Fruit fly (Drosophila melanogaster) whole organism, embryonic: Measurements from ENCODE around the gene CHES-1-like.

Source experiments
- Antp ChIP-seq: fragments of 200-800 bp; sonication (Bioruptor generic); optimal IDR thresholded peaks from 3 replicates; lab custom pipeline; 2016; ENCODE audit warnings: missing biosample characterization, missing genetic modification characterization
- CG12236 ChIP-seq: fragments of 200-800 bp; sonication (Bioruptor generic); optimal IDR thresholded peaks from 2 replicates; lab custom pipeline; 2016; ENCODE audit warnings: missing biosample characterization, missing genetic modification characterization
- CG14965 ChIP-seq: fragments of 200-800 bp; sonication (Bioruptor generic); optimal IDR thresholded peaks from 2 replicates; lab custom pipeline; 2016; ENCODE audit warnings: missing biosample characterization, missing genetic modification characterization, borderline replicate concordance
- CG15479 ChIP-seq: fragments of 200-800 bp; sonication (Bioruptor generic); optimal IDR thresholded peaks from 3 replicates; lab custom pipeline; 2019; ENCODE audit warnings: missing biosample characterization, mild to moderate bottlenecking, missing genetic modification characterization, moderate library complexity
- CG8478 ChIP-seq: fragments of >200 bp; optimal IDR thresholded peaks from 2 replicates; lab custom pipeline; 2018
- Dll ChIP-seq: fragments of 200-800 bp; sonication (Bioruptor generic); IDR thresholded peaks from 4 replicates; pipeline ENCODE4 v1.3.6; 2022; ENCODE audit warnings: missing biosample characterization, missing genetic modification characterization; ENCODE audit not compliant: partially characterized antibody
- HLH3B ChIP-seq: fragments of 200-800 bp; sonication (Bioruptor generic); IDR thresholded peaks from 2 replicates; pipeline ENCODE4 v1.3.6; 2022; ENCODE audit warnings: missing biosample characterization, missing genetic modification characterization
- Hr39 ChIP-seq: fragments of >200 bp; optimal IDR thresholded peaks from 2 replicates; lab custom pipeline; 2017
- Lpt ChIP-seq: fragments of >200 bp; optimal IDR thresholded peaks from 2 replicates; lab custom pipeline; 2018; ENCODE audit warnings: missing biosample characterization, missing genetic modification characterization
- NfI ChIP-seq: fragments of 200-800 bp; sonication (Bioruptor generic); optimal IDR thresholded peaks from 3 replicates; lab custom pipeline; 2018; ENCODE audit warnings: missing biosample characterization, mild to moderate bottlenecking, missing genetic modification characterization, moderate library complexity
- Sox102F ChIP-seq: fragments of 200-800 bp; sonication (Bioruptor generic); optimal IDR thresholded peaks from 2 replicates; lab custom pipeline; 2018; ENCODE audit warnings: missing biosample characterization, mild to moderate bottlenecking, missing genetic modification characterization, moderate library complexity

- TF ChIP-seq Lpt: no peak
- peak; percentile 86 for TF ChIP-seq NfI (GFP tag; lab: Kevin White, UChicago)
- peak; percentile 59 for TF ChIP-seq CG14965 (GFP tag; lab: Kevin White, UChicago)
- no peak for TF ChIP-seq Hr39 (lab: Kevin White, UChicago)
- no peak for TF ChIP-seq CG8478 (lab: Kevin White, UChicago)
- peak; percentile 93 for TF ChIP-seq Sox102F (GFP tag; lab: Kevin White, UChicago)
- TF ChIP-seq CG15479 (GFP tag; lab: Kevin White, UChicago): no peak
- peak; percentile 90 for TF ChIP-seq Antp
- TF ChIP-seq CG12236 (GFP tag; lab: Kevin White, UChicago): peak; percentile 89
- TF ChIP-seq Dll: no peak
- peak; percentile 80; the same call in 1 of the 2 replicates for TF ChIP-seq HLH3B
Measured at dm6 chrX:7708942-7709707, at the start of gene CHES-1-like.
